Worm (Caenorhabditis elegans) whole organism, L1 larva: ENCODE measurements around the gene gas-1.
A peak's percentile ranks its signal among the peaks of the same experiment; 100 is the strongest.

Experiments used
- C16A3.4 ChIP-seq: fragments of 150-350 bp; optimal IDR thresholded peaks from 2 replicates; lab custom pipeline; 2014; ENCODE audit warnings: missing biosample characterization, missing genetic modification characterization
- C34B4.2 ChIP-seq: sonication (generic microtip); optimal IDR thresholded peaks from 2 replicates; lab custom pipeline; 2017; ENCODE audit warnings: mild to moderate bottlenecking, missing genetic modification characterization, missing compliant biosample characterization
- Y116A8C.19 ChIP-seq: sonication (generic microtip); optimal IDR thresholded peaks from 2 replicates; lab custom pipeline; 2016; ENCODE audit warnings: missing compliant biosample characterization, missing genetic modification characterization, borderline replicate concordance
- aly-2 ChIP-seq: fragments of 150-350 bp; optimal IDR thresholded peaks from 2 replicates; lab custom pipeline; 2014; ENCODE audit warnings: missing biosample characterization, missing genetic modification characterization
- ceh-63 ChIP-seq: fragments of 200-800 bp; sonication (Bioruptor generic); optimal IDR thresholded peaks from 2 replicates; lab custom pipeline; 2018; ENCODE audit warnings: mild to moderate bottlenecking, missing genetic modification characterization, missing compliant biosample characterization
- ceh-8 ChIP-seq: fragments of 200-800 bp; sonication (Bioruptor generic); optimal IDR thresholded peaks from 2 replicates; lab custom pipeline; 2018; ENCODE audit warnings: mild to moderate bottlenecking, missing genetic modification characterization, moderate library complexity, missing compliant biosample characterization
- dsc-1 ChIP-seq: sonication (generic microtip); optimal IDR thresholded peaks from 2 replicates; lab custom pipeline; 2016; ENCODE audit warnings: mild to moderate bottlenecking, missing genetic modification characterization, missing compliant biosample characterization
- egl-13 ChIP-seq: sonication (generic microtip); optimal IDR thresholded peaks from 2 replicates; lab custom pipeline; 2016; ENCODE audit warnings: missing genotype, missing genetic modification reagents, missing genetic modification characterization, missing compliant biosample characterization
- elt-2 ChIP-seq: sonication (generic microtip); optimal IDR thresholded peaks from 2 replicates; lab custom pipeline; 2016; ENCODE audit warnings: missing genetic modification characterization, mild to moderate bottlenecking, inconsistent platforms, missing compliant biosample characterization, missing genetic modification reagents
- elt-3 ChIP-seq, 6 experiments: fragments of 150-350 bp in 1 of 6; sonication (generic microtip); optimal IDR thresholded peaks; 2 replicates each; lab custom pipeline; 2017 to 2018; ENCODE audit warnings: missing biosample characterization in 6 of 6, missing genetic modification characterization in 6 of 6, inconsistent platforms in 1 of 6
- fkh-8 ChIP-seq: sonication (generic microtip); optimal IDR thresholded peaks from 2 replicates; lab custom pipeline; 2016; ENCODE audit warnings: mild to moderate bottlenecking, missing genetic modification characterization, missing compliant biosample characterization
- grh-1 ChIP-seq: fragments of 200-800 bp; sonication (Bioruptor generic); IDR thresholded peaks from 2 replicates; pipeline ENCODE4 v1.3.6; 2022; ENCODE audit warnings: missing genetic modification reagents, missing genetic modification characterization, missing compliant biosample characterization
- hlh-17 ChIP-seq: fragments of 200-800 bp; sonication (Bioruptor generic); optimal IDR thresholded peaks from 2 replicates; lab custom pipeline; 2018; ENCODE audit warnings: missing genetic modification characterization, mild to moderate bottlenecking, missing compliant biosample characterization, moderate library complexity, borderline replicate concordance
- hpl-2 ChIP-seq: fragments of 150-350 bp; optimal IDR thresholded peaks from 2 replicates; lab custom pipeline; 2014; ENCODE audit warnings: missing biosample characterization, missing genetic modification reagents, missing genetic modification characterization
- irx-1 ChIP-seq: sonication (generic microtip); optimal IDR thresholded peaks from 2 replicates; lab custom pipeline; 2016; ENCODE audit warnings: missing genetic modification characterization, missing compliant biosample characterization
- isw-1 ChIP-seq: fragments of 200-800 bp; sonication (Bioruptor generic); IDR thresholded peaks from 2 replicates; pipeline ENCODE4 v1.3.6; 2022; ENCODE audit warnings: missing genetic modification characterization, missing compliant biosample characterization
- jun-1 ChIP-seq: fragments of 150-350 bp; optimal IDR thresholded peaks from 2 replicates; lab custom pipeline; 2014; ENCODE audit warnings: missing biosample characterization, missing genetic modification reagents, missing genetic modification characterization
- lin-13 ChIP-seq: fragments of 150-350 bp; optimal IDR thresholded peaks from 2 replicates; lab custom pipeline; 2014; ENCODE audit warnings: missing biosample characterization, missing genetic modification reagents, missing genetic modification characterization
- lin-14 ChIP-seq: fragments of 200-800 bp; sonication (Bioruptor generic); optimal IDR thresholded peaks from 2 replicates; lab custom pipeline; 2018; ENCODE audit warnings: mild to moderate bottlenecking, missing genetic modification characterization, moderate library complexity, missing compliant biosample characterization
- lin-15B ChIP-seq: fragments of 150-350 bp; sonication (generic microtip); optimal IDR thresholded peaks from 3 replicates; lab custom pipeline; 2014; ENCODE audit warnings: missing biosample characterization, missing genetic modification characterization
- lin-35 ChIP-seq, 2 experiments: fragments of 150-350 bp; optimal IDR thresholded peaks; 2 replicates each; lab custom pipeline; 2014; ENCODE audit warnings: missing biosample characterization in 2 of 2, missing genetic modification characterization in 2 of 2, missing genetic modification reagents in 2 of 2
- lsy-2 ChIP-seq, 2 experiments: fragments of 150-350 bp; optimal IDR thresholded peaks; 2 replicates each; lab custom pipeline; 2014; ENCODE audit warnings: missing biosample characterization in 2 of 2, missing genetic modification characterization in 2 of 2
- mep-1 ChIP-seq: fragments of 150-350 bp; optimal IDR thresholded peaks from 2 replicates; lab custom pipeline; 2014; ENCODE audit warnings: missing biosample characterization, missing genetic modification characterization
- nhr-12 ChIP-seq: sonication (generic microtip); optimal IDR thresholded peaks from 2 replicates; lab custom pipeline; 2017; ENCODE audit warnings: missing biosample characterization, missing genetic modification characterization
- nhr-19 ChIP-seq: fragments of 200-800 bp; sonication (Bioruptor generic); conservative IDR thresholded peaks from 2 replicates; pipeline ENCODE4 v1.3.6; 2022; ENCODE audit warnings: missing genetic modification characterization, missing compliant biosample characterization
- nhr-20 ChIP-seq: sonication (generic microtip); optimal IDR thresholded peaks from 2 replicates; lab custom pipeline; 2016; ENCODE audit warnings: mild to moderate bottlenecking, missing genetic modification characterization, missing compliant biosample characterization
- nhr-237 ChIP-seq: fragments of 150-350 bp; optimal IDR thresholded peaks from 2 replicates; lab custom pipeline; 2014; ENCODE audit warnings: missing biosample characterization, missing genetic modification characterization
- nhr-28 ChIP-seq: fragments of 150-350 bp; optimal IDR thresholded peaks from 2 replicates; lab custom pipeline; 2014; ENCODE audit warnings: missing biosample characterization, missing genetic modification characterization
- nhr-71 ChIP-seq: sonication (generic microtip); optimal IDR thresholded peaks from 2 replicates; lab custom pipeline; 2016; ENCODE audit warnings: mild to moderate bottlenecking, missing genetic modification characterization, moderate library complexity, missing compliant biosample characterization
- nhr-76 ChIP-seq: sonication (generic microtip); optimal IDR thresholded peaks from 2 replicates; lab custom pipeline; 2017; ENCODE audit warnings: missing biosample characterization, missing genetic modification characterization
- nhr-90 ChIP-seq: sonication (generic microtip); optimal IDR thresholded peaks from 2 replicates; lab custom pipeline; 2016; ENCODE audit warnings: mild to moderate bottlenecking, missing genetic modification characterization, missing compliant biosample characterization; ENCODE audit not compliant: poor library complexity
- pag-3 ChIP-seq: sonication (generic microtip); optimal IDR thresholded peaks from 2 replicates; lab custom pipeline; 2017; ENCODE audit warnings: missing genetic modification characterization, mild to moderate bottlenecking, missing compliant biosample characterization, antibody characterized with exemption, borderline replicate concordance; ENCODE audit not compliant: insufficient read depth
- snpc-4 ChIP-seq: fragments of 150-350 bp; optimal IDR thresholded peaks from 2 replicates; lab custom pipeline; 2014; ENCODE audit warnings: missing biosample characterization, missing genetic modification characterization
- sptf-1 ChIP-seq: fragments of 150-350 bp; optimal IDR thresholded peaks from 2 replicates; lab custom pipeline; 2014; ENCODE audit warnings: missing biosample characterization, missing genetic modification characterization
- sup-37 ChIP-seq: fragments of 200-800 bp; sonication (Bioruptor generic); optimal IDR thresholded peaks from 2 replicates; lab custom pipeline; 2018; ENCODE audit warnings: mild to moderate bottlenecking, missing genetic modification characterization, missing compliant biosample characterization
- swsn-7 ChIP-seq: sonication (generic microtip); optimal IDR thresholded peaks from 2 replicates; lab custom pipeline; 2016; ENCODE audit warnings: missing genetic modification characterization, missing compliant biosample characterization
- tbx-2 ChIP-seq: sonication (generic microtip); optimal IDR thresholded peaks from 2 replicates; lab custom pipeline; 2016; ENCODE audit warnings: missing genetic modification characterization, missing compliant biosample characterization
- unc-30 ChIP-seq: sonication (generic microtip); optimal IDR thresholded peaks from 2 replicates; lab custom pipeline; 2017; ENCODE audit warnings: missing biosample characterization, missing genetic modification characterization
- unc-62 ChIP-seq: fragments of 150-350 bp; optimal IDR thresholded peaks from 2 replicates; lab custom pipeline; 2014; ENCODE audit warnings: missing biosample characterization, missing genetic modification reagents, missing genetic modification characterization
- unc-86 ChIP-seq: sonication (generic microtip); optimal IDR thresholded peaks from 2 replicates; lab custom pipeline; 2016; ENCODE audit warnings: missing genetic modification characterization, missing compliant biosample characterization
- unc-98 ChIP-seq: fragments of 200-800 bp; sonication (Bioruptor generic); IDR thresholded peaks from 2 replicates; pipeline ENCODE4 v1.3.6; 2022; ENCODE audit warnings: missing genetic modification characterization, missing compliant biosample characterization
- xbp-1 ChIP-seq: sonication (generic microtip); optimal IDR thresholded peaks from 2 replicates; lab custom pipeline; 2016; ENCODE audit warnings: missing genetic modification characterization, missing compliant biosample characterization
- ztf-4 ChIP-seq: fragments of 150-350 bp; optimal IDR thresholded peaks from 2 replicates; lab custom pipeline; 2014; ENCODE audit warnings: missing biosample characterization, missing genetic modification characterization

The gas-1 gene

DNA sequence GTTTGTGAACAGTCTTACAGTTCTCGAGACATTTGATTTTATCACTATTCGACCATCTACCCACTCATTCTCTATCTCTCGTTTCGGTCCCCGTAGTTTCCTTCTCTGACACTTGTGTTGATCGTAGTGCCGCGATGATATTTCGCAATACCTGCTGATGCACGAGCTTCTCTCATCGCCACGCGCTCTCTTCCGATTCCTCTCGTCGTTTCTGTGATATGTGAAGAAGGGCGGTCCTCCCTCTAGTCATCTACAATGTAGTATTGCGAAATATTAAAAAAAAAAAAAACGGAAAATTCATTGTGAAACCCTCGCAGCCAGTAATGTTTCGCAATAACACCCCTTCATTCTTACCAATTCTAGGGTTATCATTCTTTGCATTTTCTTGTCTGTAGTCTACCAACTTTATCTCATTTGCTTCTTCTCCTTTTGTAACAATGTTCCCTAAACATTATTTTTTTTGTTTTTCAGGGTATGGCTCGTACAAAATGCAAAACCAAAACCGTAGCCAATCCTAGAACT is 17.4 kb upstream of the gas-1 start, which contains the start of gene nipi-3 (continued):
- TF ChIP-seq grh-1 (GFP tag; lab: Robert Waterston, UW) (peak; percentile 39), dsc-1 (tag; lab: Kevin White, UChicago) (peak; percentile 68), irx-1 (tag; lab: Kevin White, UChicago) (peak; percentile 73), tbx-2 (tag; lab: Kevin White, UChicago) (peak; percentile 83), snpc-4 (tag; lab: Kevin White, UChicago) (peak; percentile 85), nhr-76 (tag; lab: Kevin White, UChicago) (no peak), pag-3 (tag; lab: Kevin White, UChicago) (peak; percentile 14), swsn-7 (tag; lab: Kevin White, UChicago) (peak; percentile 93), nhr-19 (GFP tag; lab: Robert Waterston, UW) (peak; percentile 85), mep-1 (tag; lab: Kevin White, UChicago) (peak; percentile 94), unc-98 (GFP tag; lab: Robert Waterston, UW) (peak; percentile 45; the same call in 1 of the 2 replicates), ztf-4 (tag; lab: Kevin White, UChicago) (peak; percentile 80), C16A3.4 (peak; percentile 95), ceh-8 (peak; percentile 69), xbp-1 (tag; lab: Kevin White, UChicago) (peak; percentile 83), Y116A8C.19 (tag; lab: Kevin White, UChicago) (no peak), lin-14 (GFP tag; lab: Kevin White, UChicago) (peak; percentile 98), hlh-17 (GFP tag; lab: Kevin White, UChicago) (no peak), lin-15B (peak; percentile 56), unc-86 (tag; lab: Kevin White, UChicago) (peak; percentile 62), nhr-12 (tag; lab: Kevin White, UChicago) (peak; percentile 84), nhr-90 (peak; percentile 92), fkh-8 (tag; lab: Kevin White, UChicago) (peak; percentile 89), ceh-63 (GFP tag; lab: Kevin White, UChicago) (no peak), aly-2 (tag; lab: Kevin White, UChicago) (peak; percentile 78), jun-1 (tag; lab: Kevin White, UChicago) (peak; percentile 98), nhr-20 (tag; lab: Kevin White, UChicago) (peak; percentile 99), unc-62 (GFP tag; lab: Kevin White, UChicago) (no peak), elt-2 (peak; percentile 87), nhr-71 (tag; lab: Kevin White, UChicago) (peak; percentile 97), egl-13 (peak; percentile 80), C34B4.2 (tag; lab: Kevin White, UChicago) (no peak), lin-35 (GFP tag; optimal IDR thresholded peaks at IDR 0.05; lab: Kevin White, UChicago) (peak; percentile 71 to 85), unc-30 (tag; lab: Kevin White, UChicago) (peak; percentile 4), nhr-28 (tag; lab: Kevin White, UChicago) (peak; percentile 84), lsy-2 (tag; optimal IDR thresholded peaks at IDR 0.05; lab: Kevin White, UChicago) (peak; percentile 84 to 91), sup-37 (peak; percentile 76), hpl-2 (peak; percentile 94), nhr-237 (peak; percentile 95), sptf-1 (tag; lab: Kevin White, UChicago) (no peak), isw-1 (GFP tag; lab: Robert Waterston, UW) (peak; percentile 77), elt-3 (tag; optimal IDR thresholded peaks at IDR 0.05; lab: Kevin White, UChicago) (peak in 5 of 6 experiments; percentile 39 to 98 (median 86)), lin-13 (peak; percentile 86)
